Worm (Caenorhabditis elegans) whole organism, L2 larva: ENCODE measurements around the gene fip-7.
"Not testable (repeated sequence)": the region's sequence is repeated elsewhere in the genome, so short reads cannot be mapped to it uniquely, and the experiment has no call there.

ENCODE experiments used
- C34F6.9 ChIP-seq: fragments of 150-350 bp; optimal IDR thresholded peaks from 2 replicates; lab custom pipeline; 2014; ENCODE audit warnings: missing biosample characterization, missing genetic modification characterization
- F13H6.1 ChIP-seq: sonication (generic microtip); optimal IDR thresholded peaks from 2 replicates; lab custom pipeline; 2016; ENCODE audit warnings: missing genetic modification characterization, missing compliant biosample characterization
- R02D3.7 ChIP-seq: fragments of 150-350 bp; optimal IDR thresholded peaks from 2 replicates; lab custom pipeline; 2014; ENCODE audit warnings: missing biosample characterization, missing genetic modification characterization
- ZK546.5 ChIP-seq: sonication (generic microtip); optimal IDR thresholded peaks from 2 replicates; lab custom pipeline; 2017; ENCODE audit warnings: missing biosample characterization, missing genetic modification characterization
- alr-1 ChIP-seq: fragments of 150-350 bp; optimal IDR thresholded peaks from 2 replicates; lab custom pipeline; 2014; ENCODE audit warnings: missing biosample characterization, missing genetic modification characterization
- aly-2 ChIP-seq: fragments of 150-350 bp; optimal IDR thresholded peaks from 2 replicates; lab custom pipeline; 2014; ENCODE audit warnings: missing biosample characterization, missing genetic modification characterization
- ama-1 ChIP-seq: fragments of 150-350 bp; optimal IDR thresholded peaks from 2 replicates; lab custom pipeline; 2018; ENCODE audit warnings: inconsistent platforms
- blmp-1 ChIP-seq: sonication (generic microtip); optimal IDR thresholded peaks from 2 replicates; lab custom pipeline; 2017; ENCODE audit warnings: missing genetic modification characterization, mild to moderate bottlenecking, missing compliant biosample characterization, antibody characterized with exemption, moderate library complexity; ENCODE audit not compliant: insufficient read depth
- ceh-16 ChIP-seq: fragments of 150-350 bp; optimal IDR thresholded peaks from 2 replicates; lab custom pipeline; 2014; ENCODE audit warnings: missing biosample characterization, missing genetic modification characterization
- ceh-82 ChIP-seq: fragments of 150-350 bp; optimal IDR thresholded peaks from 2 replicates; lab custom pipeline; 2014; ENCODE audit warnings: missing biosample characterization, missing genetic modification characterization
- crh-2 ChIP-seq: sonication (generic microtip); optimal IDR thresholded peaks from 2 replicates; lab custom pipeline; 2017; ENCODE audit warnings: missing biosample characterization, missing genetic modification characterization
- dmd-4 ChIP-seq: sonication (generic microtip); optimal IDR thresholded peaks from 2 replicates; lab custom pipeline; 2017; ENCODE audit warnings: missing biosample characterization, missing genetic modification characterization
- egl-27 ChIP-seq: sonication (generic microtip); optimal IDR thresholded peaks from 3 replicates; lab custom pipeline; 2017; ENCODE audit warnings: missing biosample characterization, missing genetic modification reagents, missing genetic modification characterization
- elt-1 ChIP-seq: fragments of 150-350 bp; optimal IDR thresholded peaks from 2 replicates; lab custom pipeline; 2014; ENCODE audit warnings: missing biosample characterization, missing genetic modification characterization
- elt-3 ChIP-seq: sonication (generic microtip); optimal IDR thresholded peaks from 2 replicates; lab custom pipeline; 2017; ENCODE audit warnings: missing biosample characterization, missing genetic modification characterization
- fos-1 ChIP-seq: fragments of 150-350 bp; optimal IDR thresholded peaks from 2 replicates; lab custom pipeline; 2014; ENCODE audit warnings: missing biosample characterization, missing genetic modification characterization
- gmeb-1 ChIP-seq: fragments of 150-350 bp; optimal IDR thresholded peaks from 2 replicates; lab custom pipeline; 2014; ENCODE audit warnings: missing biosample characterization, missing genetic modification characterization
- lin-11 ChIP-seq: fragments of 150-350 bp; sonication (generic microtip); optimal IDR thresholded peaks from 2 replicates; lab custom pipeline; 2014; ENCODE audit warnings: missing biosample characterization, missing genetic modification characterization, inconsistent platforms, mixed read lengths
- lin-13 ChIP-seq: fragments of 150-350 bp; optimal IDR thresholded peaks from 2 replicates; lab custom pipeline; 2014; ENCODE audit warnings: missing biosample characterization, missing genetic modification reagents, missing genetic modification characterization
- lin-39 ChIP-seq: fragments of 150-350 bp; optimal IDR thresholded peaks from 2 replicates; lab custom pipeline; 2014; ENCODE audit warnings: missing biosample characterization, missing genetic modification reagents, missing genetic modification characterization
- lsy-2 ChIP-seq, 2 experiments: fragments of 150-350 bp in 1 of 2; sonication (generic microtip) in 1 of 2; optimal IDR thresholded peaks; 2 replicates each; lab custom pipeline; 2014 to 2017; ENCODE audit warnings: missing biosample characterization in 2 of 2, missing genetic modification characterization in 2 of 2
- mab-5 ChIP-seq: fragments of 150-350 bp; optimal IDR thresholded peaks from 2 replicates; lab custom pipeline; 2014; ENCODE audit warnings: missing biosample characterization, missing genetic modification characterization
- mbf-1 ChIP-seq: sonication (generic microtip); optimal IDR thresholded peaks from 2 replicates; lab custom pipeline; 2017; ENCODE audit warnings: missing biosample characterization, missing genetic modification characterization
- mdl-1 ChIP-seq, 2 experiments: fragments of 150-350 bp in 1 of 2; sonication (generic microtip) in 1 of 2; optimal IDR thresholded peaks; 2 replicates each; lab custom pipeline; 2017; ENCODE audit warnings: missing biosample characterization in 2 of 2, missing genetic modification characterization in 2 of 2
- nhr-10 ChIP-seq: sonication (generic microtip); optimal IDR thresholded peaks from 2 replicates; lab custom pipeline; 2017; ENCODE audit warnings: missing biosample characterization, missing genetic modification characterization
- nhr-12 ChIP-seq: fragments of 150-350 bp; optimal IDR thresholded peaks from 2 replicates; lab custom pipeline; 2014; ENCODE audit warnings: missing biosample characterization, missing genetic modification characterization
- nhr-129 ChIP-seq: fragments of 150-350 bp; optimal IDR thresholded peaks from 2 replicates; lab custom pipeline; 2014; ENCODE audit warnings: missing biosample characterization, missing genetic modification characterization
- nhr-21 ChIP-seq: fragments of 150-350 bp; optimal IDR thresholded peaks from 2 replicates; lab custom pipeline; 2014; ENCODE audit warnings: missing biosample characterization, missing genetic modification characterization
- nhr-23 ChIP-seq: fragments of 150-350 bp; optimal IDR thresholded peaks from 2 replicates; lab custom pipeline; 2014; ENCODE audit warnings: missing biosample characterization, missing genetic modification reagents, missing genetic modification characterization
- nhr-25 ChIP-seq: fragments of 150-350 bp; sonication (generic microtip); optimal IDR thresholded peaks from 3 replicates; lab custom pipeline; 2014; ENCODE audit warnings: missing biosample characterization, missing genetic modification characterization
- nhr-6 ChIP-seq: fragments of 150-350 bp; optimal IDR thresholded peaks from 2 replicates; lab custom pipeline; 2014; ENCODE audit warnings: missing biosample characterization, missing genetic modification characterization
- nhr-77 ChIP-seq: fragments of 150-350 bp; optimal IDR thresholded peaks from 2 replicates; lab custom pipeline; 2014; ENCODE audit warnings: missing biosample characterization, missing genetic modification characterization
- peb-1 ChIP-seq: fragments of 150-350 bp; optimal IDR thresholded peaks from 2 replicates; lab custom pipeline; 2014; ENCODE audit warnings: missing biosample characterization, missing genetic modification characterization
- sem-4 ChIP-seq: fragments of 150-350 bp; optimal IDR thresholded peaks from 2 replicates; lab custom pipeline; 2014; ENCODE audit warnings: missing biosample characterization, missing genetic modification reagents, missing genetic modification characterization
- skn-1 ChIP-seq: sonication (generic microtip); optimal IDR thresholded peaks from 2 replicates; lab custom pipeline; 2017; ENCODE audit warnings: missing biosample characterization, missing genetic modification characterization
- sma-3 ChIP-seq: sonication (generic microtip); optimal IDR thresholded peaks from 2 replicates; lab custom pipeline; 2016; ENCODE audit warnings: missing genetic modification reagents, missing genetic modification characterization, missing compliant biosample characterization
- sma-9 ChIP-seq, 2 experiments: fragments of 150-350 bp in 1 of 2; sonication (generic microtip) in 1 of 2; optimal IDR thresholded peaks; 2 replicates each; lab custom pipeline; 2014 to 2016; ENCODE audit warnings: missing genetic modification characterization in 2 of 2, mild to moderate bottlenecking in 1 of 2, missing biosample characterization in 1 of 2, missing compliant biosample characterization in 1 of 2, missing genetic modification reagents in 1 of 2, moderate library complexity in 1 of 2
- unc-39 ChIP-seq: fragments of 150-350 bp; optimal IDR thresholded peaks from 2 replicates; lab custom pipeline; 2014; ENCODE audit warnings: missing biosample characterization, missing genetic modification characterization
- unc-55 ChIP-seq: fragments of 150-350 bp; sonication (generic microtip); optimal IDR thresholded peaks from 3 replicates; lab custom pipeline; 2014; ENCODE audit warnings: missing biosample characterization, missing genetic modification reagents, missing genetic modification characterization
- unc-62 ChIP-seq: fragments of 150-350 bp; optimal IDR thresholded peaks from 2 replicates; lab custom pipeline; 2014; ENCODE audit warnings: missing biosample characterization, missing genetic modification reagents, missing genetic modification characterization
- zag-1 ChIP-seq: fragments of 150-350 bp; optimal IDR thresholded peaks from 2 replicates; lab custom pipeline; 2014; ENCODE audit warnings: missing biosample characterization, missing genetic modification characterization
- ztf-11 ChIP-seq: sonication (generic microtip); optimal IDR thresholded peaks from 2 replicates; lab custom pipeline; 2017; ENCODE audit warnings: missing biosample characterization, missing genetic modification characterization
- ztf-4 ChIP-seq: fragments of 150-350 bp; optimal IDR thresholded peaks from 2 replicates; lab custom pipeline; 2014; ENCODE audit warnings: missing biosample characterization, missing genetic modification characterization

fip-7 gene

DNA sequence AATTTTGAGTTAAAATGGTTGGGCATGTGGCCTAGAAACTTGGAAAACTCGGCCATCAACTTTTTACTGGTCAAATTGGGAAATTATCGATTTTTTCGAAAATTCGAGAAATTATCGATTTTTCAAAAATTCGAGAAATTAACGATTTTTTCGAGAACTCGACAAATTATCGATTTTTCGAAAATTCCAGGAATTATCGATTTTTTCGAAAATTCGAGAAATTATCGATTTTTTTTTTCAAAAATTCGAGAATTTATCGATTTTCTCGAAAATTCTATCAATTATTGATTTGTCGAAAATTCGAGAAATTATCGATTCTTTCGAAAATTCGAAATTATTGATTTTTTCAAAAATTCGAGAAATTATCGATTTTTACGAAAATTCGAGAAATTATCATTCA lies 17.8 kb downstream of the fip-7 start:
- TF ChIP-seq egl-27 (no peak), mdl-1 (tag; optimal IDR thresholded peaks at IDR 0.05; lab: Kevin White, UChicago) (no peak), nhr-21 (tag; lab: Kevin White, UChicago) (no peak)

DNA sequence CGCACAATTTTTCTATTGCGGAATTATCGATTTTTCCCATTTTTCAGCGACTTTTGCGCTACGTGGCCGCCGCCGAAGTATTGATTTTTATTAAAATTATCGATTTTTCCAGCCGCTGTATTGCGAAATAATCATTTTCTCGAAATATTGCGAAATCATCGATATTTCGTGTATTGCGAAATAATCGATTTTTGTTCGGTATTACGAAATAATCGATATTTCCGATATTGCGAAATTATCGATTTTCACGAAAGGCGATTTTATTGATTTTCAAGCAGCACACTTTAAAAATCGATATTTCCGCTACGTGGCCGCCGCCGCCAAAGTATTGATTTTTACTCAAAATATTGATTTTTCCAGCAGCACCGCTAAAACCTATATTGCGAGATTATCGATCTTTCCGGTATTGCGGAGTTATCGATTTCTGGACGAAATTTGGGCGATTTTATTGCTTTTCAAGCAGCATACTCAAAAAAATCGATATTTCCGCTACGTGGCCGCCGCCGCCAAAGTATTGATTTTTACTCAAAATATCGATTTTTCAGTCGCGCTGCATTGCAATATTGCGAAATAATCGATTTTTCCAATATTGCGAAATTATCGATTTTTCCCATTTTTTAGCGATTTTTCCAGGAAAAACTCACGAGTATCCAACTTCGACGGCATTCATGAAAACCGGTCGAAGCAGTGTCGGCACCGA lies 19.6 kb downstream of the fip-7 start:
- no peak for TF ChIP-seq nhr-10 (tag; lab: Kevin White, UChicago)
- no peak for TF ChIP-seq lin-13 (GFP tag; lab: Kevin White, UChicago)
- TF ChIP-seq unc-39 (tag; lab: Kevin White, UChicago) = no peak
- TF ChIP-seq C34F6.9 = no peak
- TF ChIP-seq unc-62 (GFP tag; lab: Kevin White, UChicago) = no peak

DNA sequence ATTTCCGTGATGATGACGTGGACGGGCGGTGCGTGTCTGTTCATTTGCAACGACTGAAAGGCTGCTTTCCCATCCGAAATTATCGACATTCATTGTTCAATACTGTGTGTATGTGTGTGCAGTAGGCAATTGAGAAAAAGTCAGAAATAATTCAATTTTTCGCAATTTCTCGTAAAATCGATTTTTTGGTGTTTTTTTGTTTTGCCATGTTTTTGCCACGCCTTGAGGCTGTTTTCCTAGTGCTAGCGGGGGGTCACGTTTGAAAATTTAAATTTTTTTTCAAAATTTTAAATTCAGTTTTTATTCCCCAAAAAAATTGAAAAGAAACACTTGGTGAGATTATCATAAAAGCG lies 20.2 kb downstream of the fip-7 start, which contains the start of gene Y51H4A.13:
Y51H4A.13 (minus strand) TSS at position 182 of the 353 bp plus-strand sequence.
- TF ChIP-seq nhr-129; unc-55 (GFP tag; lab: Kevin White, UChicago); ZK546.5 (tag; lab: Kevin White, UChicago): not testable (repeated sequence)

DNA sequence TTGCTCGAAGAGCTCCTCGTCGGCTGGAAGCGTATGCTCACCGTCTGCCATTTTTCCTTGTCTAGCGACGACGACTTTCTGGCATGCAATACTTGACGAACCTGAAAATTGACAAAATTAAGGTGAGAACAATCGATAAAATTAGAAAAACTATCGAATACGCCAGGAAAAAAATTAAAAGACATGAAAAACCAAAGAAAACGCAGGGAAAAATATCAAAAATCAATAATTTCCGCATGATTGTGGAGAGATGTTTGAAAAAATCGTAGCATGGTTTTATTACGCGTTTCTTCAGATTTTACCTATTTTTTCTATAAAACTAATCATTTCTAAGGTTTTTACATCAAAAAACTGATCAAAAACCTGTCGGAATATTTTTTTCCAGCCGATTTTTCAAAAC lies 29.8 kb downstream of the fip-7 start, which contains the start of gene set-26:
set-26 (minus strand) TSS at position 101 of the 400 bp plus-strand sequence.
- TF ChIP-seq sma-3 (GFP tag; lab: Kevin White, UChicago); blmp-1; zag-1: not testable (repeated sequence)

DNA sequence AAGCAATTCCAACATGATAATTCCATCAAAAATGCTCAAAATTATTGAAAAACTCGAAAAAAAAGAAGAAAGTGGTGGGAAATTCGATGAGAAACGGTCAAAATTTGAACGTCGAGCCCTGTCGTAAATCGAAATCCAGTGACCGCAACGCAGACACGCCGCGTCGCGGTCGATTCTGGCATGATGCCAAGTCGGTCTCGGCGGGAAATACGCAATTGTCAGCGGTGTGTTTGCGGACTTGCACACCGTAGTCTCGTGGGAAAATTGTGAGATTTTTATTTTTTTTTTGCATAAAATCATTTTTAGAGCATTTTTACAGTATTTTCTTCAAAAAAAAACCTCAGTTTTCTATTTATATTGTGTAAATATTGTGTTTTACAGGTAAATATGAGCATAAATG lies 30.2 kb downstream of the fip-7 start, which contains the start of gene tsr-2:
tsr-2 (plus strand) TSS at position 382 of the 400 bp plus-strand sequence.
- TF ChIP-seq gmeb-1 (tag; lab: Kevin White, UChicago) = peak; percentile 90
- peak in 1 of 2 experiments; percentile 60 for TF ChIP-seq mdl-1 (tag; optimal IDR thresholded peaks at IDR 0.05; lab: Kevin White, UChicago)
- TF ChIP-seq fos-1 = peak; percentile 80
- TF ChIP-seq nhr-10 (tag; lab: Kevin White, UChicago) = peak; percentile 36
- TF ChIP-seq nhr-12 (tag; lab: Kevin White, UChicago) = no peak
- peak; percentile 40 for TF ChIP-seq ama-1 (lab: Kevin White, UChicago)
- TF ChIP-seq elt-3 (tag; lab: Kevin White, UChicago) = no peak
- peak; percentile 74 for TF ChIP-seq ceh-16 (tag; lab: Kevin White, UChicago)
- TF ChIP-seq nhr-129 = peak; percentile 88
- no peak for TF ChIP-seq peb-1 (tag; lab: Kevin White, UChicago)
- TF ChIP-seq mbf-1 = no peak
- peak; percentile 92 for TF ChIP-seq nhr-25 (tag; lab: Kevin White, UChicago)
- TF ChIP-seq dmd-4 (tag; lab: Kevin White, UChicago) = no peak
- TF ChIP-seq unc-55 (GFP tag; lab: Kevin White, UChicago) = peak; percentile 97
- peak; percentile 91 for TF ChIP-seq lin-13 (GFP tag; lab: Kevin White, UChicago)
- TF ChIP-seq zag-1 = peak; percentile 66
- peak; percentile 92 for TF ChIP-seq sma-3 (GFP tag; lab: Kevin White, UChicago)
- no peak for TF ChIP-seq unc-62 (GFP tag; lab: Kevin White, UChicago)
- TF ChIP-seq lin-39 (tag; lab: Kevin White, UChicago) = no peak
- TF ChIP-seq blmp-1 = peak; percentile 20
- no peak for TF ChIP-seq ztf-11 (tag; lab: Kevin White, UChicago)
- TF ChIP-seq sem-4 (tag; lab: Kevin White, UChicago) = peak; percentile 81
- peak; percentile 89 for TF ChIP-seq F13H6.1 (tag; lab: Kevin White, UChicago)
- TF ChIP-seq crh-2 (tag; lab: Kevin White, UChicago) = peak; percentile 95
- TF ChIP-seq nhr-23 (tag; lab: Kevin White, UChicago) = no peak
- TF ChIP-seq sma-9 (GFP tag; optimal IDR thresholded peaks at IDR 0.05; lab: Kevin White, UChicago) = peak; percentile 82
- TF ChIP-seq sma-9 (tag; optimal IDR thresholded peaks at IDR 0.05; lab: Kevin White, UChicago) = no peak
- TF ChIP-seq R02D3.7 = peak; percentile 48
- TF ChIP-seq aly-2 (tag; lab: Kevin White, UChicago) = no peak
- peak; percentile 11 for TF ChIP-seq skn-1
- TF ChIP-seq nhr-77 = peak; percentile 59
- TF ChIP-seq nhr-21 (tag; lab: Kevin White, UChicago) = peak; percentile 86
- no peak for TF ChIP-seq elt-1 (tag; lab: Kevin White, UChicago)
- TF ChIP-seq mab-5 = peak; percentile 83
- peak; percentile 34 for TF ChIP-seq ztf-4 (tag; lab: Kevin White, UChicago)
- TF ChIP-seq lin-11 (tag; lab: Kevin White, UChicago) = peak; percentile 93
- TF ChIP-seq ZK546.5 (tag; lab: Kevin White, UChicago) = peak; percentile 42
- TF ChIP-seq lsy-2 (tag; optimal IDR thresholded peaks at IDR 0.05; lab: Kevin White, UChicago) = peak; percentile 98 to 99
- TF ChIP-seq nhr-6 = peak; percentile 81
- TF ChIP-seq ceh-82 (tag; lab: Kevin White, UChicago) = peak; percentile 13
- TF ChIP-seq egl-27 = peak; percentile 81
- no peak for TF ChIP-seq alr-1
